Fruit fly (Drosophila melanogaster) whole organism, prepupa: ENCODE data around the gene PGAP2.

Experiments used
- CG6276 ChIP-seq: fragments of 200-800 bp; sonication (Bioruptor generic); optimal IDR thresholded peaks from 2 replicates; lab custom pipeline; 2017; ENCODE audit warnings: missing biosample characterization, mild to moderate bottlenecking, missing genetic modification characterization
- CG6854 ChIP-seq: fragments of 200-800 bp; sonication (Bioruptor generic); optimal IDR thresholded peaks from 2 replicates; lab custom pipeline; 2017; ENCODE audit warnings: missing biosample characterization, mild to moderate bottlenecking, missing genetic modification characterization
- Hr39 ChIP-seq: fragments of 200-800 bp; sonication (Bioruptor generic); optimal IDR thresholded peaks from 2 replicates; lab custom pipeline; 2016; ENCODE audit warnings: missing biosample characterization, missing genetic modification characterization
- Sox102F ChIP-seq: fragments of 200-800 bp; sonication (Bioruptor generic); optimal IDR thresholded peaks from 2 replicates; lab custom pipeline; 2016; ENCODE audit warnings: missing biosample characterization, mild to moderate bottlenecking, missing genetic modification characterization
- cyc ChIP-seq: fragments of 200-800 bp; sonication (Bioruptor generic); optimal IDR thresholded peaks from 3 replicates; lab custom pipeline; 2016; ENCODE audit warnings: missing biosample characterization, missing genetic modification characterization
- net ChIP-seq: fragments of 200-800 bp; sonication (Bioruptor generic); optimal IDR thresholded peaks from 3 replicates; lab custom pipeline; 2016; ENCODE audit warnings: missing biosample characterization, missing genetic modification characterization

DNA sequence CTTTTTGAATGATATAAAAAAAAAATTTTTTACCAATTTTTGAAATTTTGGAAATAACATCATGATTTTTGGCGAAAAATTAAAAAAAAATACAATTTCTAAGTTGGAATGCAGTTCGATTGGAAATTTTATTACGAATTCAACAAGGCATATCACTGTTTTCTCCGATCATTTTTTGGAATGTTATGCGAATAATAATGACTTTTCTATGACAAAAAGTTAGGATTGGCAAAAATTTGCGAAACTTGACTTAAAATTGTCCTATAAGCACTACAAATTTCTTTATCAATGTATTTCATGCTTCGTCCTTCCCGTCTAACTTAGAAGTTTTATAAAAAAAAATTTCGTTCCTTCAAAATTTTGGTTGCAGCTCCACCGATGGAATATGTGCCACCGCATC, 35.3 kb downstream of the PGAP2 start, which contains the start of gene CG3544:
- TF ChIP-seq cyc, result no peak
- TF ChIP-seq CG6276 (GFP tag; lab: Kevin White, UChicago), result no peak
- no peak for TF ChIP-seq Hr39
- no peak for TF ChIP-seq Sox102F (GFP tag; lab: Kevin White, UChicago)
- no peak for TF ChIP-seq CG6854 (GFP tag; lab: Kevin White, UChicago)
- TF ChIP-seq net (GFP tag; lab: Kevin White, UChicago), result no peak
